Worm (Caenorhabditis elegans) whole organism, young adult: ENCODE results near the gene T19H12.2.

Source experiments
- B0035.1 ChIP-seq: sonication (generic microtip); optimal IDR thresholded peaks from 2 replicates; lab custom pipeline; 2016; ENCODE audit warnings: missing genetic modification characterization, mild to moderate bottlenecking, missing compliant biosample characterization, missing genotype, missing genetic modification reagents
- B0261.1 ChIP-seq: sonication (generic microtip); optimal IDR thresholded peaks from 2 replicates; lab custom pipeline; 2016; ENCODE audit warnings: mild to moderate bottlenecking, missing genetic modification characterization, moderate library complexity, missing compliant biosample characterization
- B0336.3 ChIP-seq: fragments of 200-800 bp; sonication (Bioruptor generic); IDR thresholded peaks from 2 replicates; pipeline ENCODE4 v1.3.6; 2022; ENCODE audit warnings: missing genetic modification characterization, missing compliant biosample characterization
- F10E7.11 ChIP-seq: sonication (generic microtip); optimal IDR thresholded peaks from 2 replicates; lab custom pipeline; 2017; ENCODE audit warnings: mild to moderate bottlenecking, missing genetic modification characterization, moderate library complexity, missing compliant biosample characterization
- F33H1.4 ChIP-seq: fragments of 200-800 bp; sonication (Bioruptor generic); IDR thresholded peaks from 2 replicates; pipeline ENCODE4 v1.3.6; 2022; ENCODE audit warnings: missing genetic modification reagents, missing genetic modification characterization, missing compliant biosample characterization
- F37B4.10 ChIP-seq: fragments of 200-800 bp; sonication (Bioruptor generic); IDR thresholded peaks from 2 replicates; pipeline ENCODE4 v1.3.6; 2022; ENCODE audit warnings: missing genetic modification characterization, missing compliant biosample characterization
- F49E8.2 ChIP-seq: sonication (generic microtip); optimal IDR thresholded peaks from 3 replicates; lab custom pipeline; 2017; ENCODE audit warnings: missing genetic modification characterization, mild to moderate bottlenecking, missing compliant biosample characterization, antibody characterized with exemption, moderate library complexity; ENCODE audit not compliant: insufficient read depth
- K12H6.12 ChIP-seq: fragments of 200-800 bp; sonication (Bioruptor generic); optimal IDR thresholded peaks from 2 replicates; lab custom pipeline; 2018; ENCODE audit warnings: mild to moderate bottlenecking, missing genetic modification characterization, missing compliant biosample characterization
- Y79H2A.3 ChIP-seq: fragments of 200-800 bp; sonication (Bioruptor generic); conservative IDR thresholded peaks from 2 replicates; pipeline ENCODE4 v1.3.6; 2022; ENCODE audit warnings: missing genetic modification reagents, missing genetic modification characterization, missing compliant biosample characterization
- Y95B8A.8 ChIP-seq: fragments of 200-800 bp; sonication (Bioruptor generic); IDR thresholded peaks from 2 replicates; pipeline ENCODE4 v1.3.6; 2022; ENCODE audit warnings: missing genetic modification reagents, missing genetic modification characterization, missing compliant biosample characterization
- akir-1 ChIP-seq: fragments of 200-800 bp; sonication (Bioruptor generic); optimal IDR thresholded peaks from 2 replicates; lab custom pipeline; 2018; ENCODE audit warnings: mild to moderate bottlenecking, missing genetic modification characterization, moderate library complexity, missing compliant biosample characterization
- ama-1 ChIP-seq, 3 experiments: fragments of 150-350 bp in 1 of 3; sonication (generic microtip) in 2 of 3; optimal IDR thresholded peaks; 2 replicates each; lab custom pipeline; 2014 to 2018; ENCODE audit warnings: missing biosample characterization in 2 of 3, missing genetic modification characterization in 2 of 3, missing genetic modification reagents in 2 of 3
- ceh-40 ChIP-seq: fragments of 200-800 bp; sonication (Bioruptor generic); IDR thresholded peaks from 2 replicates; pipeline ENCODE4 v1.3.6; 2022; ENCODE audit warnings: missing genetic modification characterization, missing compliant biosample characterization
- ceh-91 ChIP-seq: fragments of 200-800 bp; sonication (Bioruptor generic); IDR thresholded peaks from 2 replicates; pipeline ENCODE4 v1.3.6; 2022; ENCODE audit warnings: missing genetic modification reagents, missing genetic modification characterization, missing compliant biosample characterization
- die-1 ChIP-seq: sonication (generic microtip); optimal IDR thresholded peaks from 2 replicates; lab custom pipeline; 2016; ENCODE audit warnings: missing genotype, mild to moderate bottlenecking, missing genetic modification characterization, missing compliant biosample characterization
- egrh-3 ChIP-seq: fragments of 200-800 bp; sonication (Bioruptor generic); IDR thresholded peaks from 2 replicates; pipeline ENCODE4 v1.3.6; 2022; ENCODE audit warnings: missing genetic modification reagents, missing genetic modification characterization, missing compliant biosample characterization
- fkh-3 ChIP-seq: sonication (generic microtip); optimal IDR thresholded peaks from 2 replicates; lab custom pipeline; 2016; ENCODE audit warnings: mild to moderate bottlenecking, missing genetic modification characterization, missing compliant biosample characterization
- him-1 ChIP-seq: sonication (generic microtip); optimal IDR thresholded peaks from 2 replicates; lab custom pipeline; 2016; ENCODE audit warnings: missing genotype, missing genetic modification reagents, missing genetic modification characterization, missing compliant biosample characterization
- hrde-1 ChIP-seq: sonication (generic microtip); optimal IDR thresholded peaks from 2 replicates; lab custom pipeline; 2016; ENCODE audit warnings: missing genetic modification characterization, mild to moderate bottlenecking, missing compliant biosample characterization, moderate library complexity, missing genotype, missing genetic modification reagents, borderline replicate concordance
- let-607 ChIP-seq, 2 experiments: fragments of 200-800 bp in 1 of 2; sonication (Bioruptor generic) in 1 of 2; sonication (generic microtip) in 1 of 2; optimal IDR thresholded peaks; 2 replicates each; lab custom pipeline; 2016 to 2018; ENCODE audit warnings: mild to moderate bottlenecking in 2 of 2, missing compliant biosample characterization in 2 of 2, missing genetic modification characterization in 2 of 2, moderate library complexity in 2 of 2, missing genotype in 1 of 2
- lir-1 ChIP-seq: fragments of 200-800 bp; sonication (Bioruptor generic); conservative IDR thresholded peaks from 2 replicates; pipeline ENCODE4 v1.3.6; 2022; ENCODE audit warnings: missing genetic modification reagents, missing genetic modification characterization, missing compliant biosample characterization
- lsy-27 ChIP-seq: sonication (generic microtip); optimal IDR thresholded peaks from 2 replicates; lab custom pipeline; 2017; ENCODE audit warnings: missing genetic modification characterization, mild to moderate bottlenecking, missing compliant biosample characterization, antibody characterized with exemption, missing genotype, borderline replicate concordance; ENCODE audit not compliant: insufficient read depth
- mel-28 ChIP-seq: sonication (generic microtip); optimal IDR thresholded peaks from 2 replicates; lab custom pipeline; 2016; ENCODE audit warnings: borderline replicate concordance, mild to moderate bottlenecking, missing genetic modification characterization, missing compliant biosample characterization
- mes-4 ChIP-seq: sonication (generic microtip); optimal IDR thresholded peaks from 2 replicates; lab custom pipeline; 2016; ENCODE audit warnings: missing genotype, missing genetic modification characterization, missing compliant biosample characterization
- nhr-80 ChIP-seq: sonication (generic microtip); optimal IDR thresholded peaks from 2 replicates; lab custom pipeline; 2016; ENCODE audit warnings: missing genetic modification characterization, missing compliant biosample characterization
- pha-4 ChIP-seq: fragments of 150-350 bp; sonication (generic microtip); optimal IDR thresholded peaks from 2 replicates; lab custom pipeline; 2014; ENCODE audit warnings: missing biosample characterization, missing genetic modification reagents, missing genetic modification characterization
- rec-8 ChIP-seq, 2 experiments: sonication (generic microtip); optimal IDR thresholded peaks; 2 replicates each; lab custom pipeline; 2016; ENCODE audit warnings: mild to moderate bottlenecking in 2 of 2, missing genetic modification characterization in 2 of 2, missing genetic modification reagents in 2 of 2, missing genotype in 2 of 2, missing biosample characterization in 1 of 2, missing compliant biosample characterization in 1 of 2, moderate library complexity in 1 of 2
- repo-1 ChIP-seq: sonication (generic microtip); optimal IDR thresholded peaks from 2 replicates; lab custom pipeline; 2017; ENCODE audit warnings: mild to moderate bottlenecking, missing genetic modification characterization, missing compliant biosample characterization
- sdz-38 ChIP-seq: sonication (generic microtip); optimal IDR thresholded peaks from 2 replicates; lab custom pipeline; 2016; ENCODE audit warnings: missing genotype, missing genetic modification characterization, missing compliant biosample characterization
- snpc-1.1 ChIP-seq: sonication (generic microtip); optimal IDR thresholded peaks from 2 replicates; lab custom pipeline; 2017; ENCODE audit warnings: missing genetic modification characterization, mild to moderate bottlenecking, missing compliant biosample characterization, antibody characterized with exemption, moderate library complexity, missing genotype, missing genetic modification reagents; ENCODE audit not compliant: insufficient read depth
- snpc-1.3 ChIP-seq: sonication (generic microtip); optimal IDR thresholded peaks from 2 replicates; lab custom pipeline; 2017; ENCODE audit warnings: missing genetic modification characterization, mild to moderate bottlenecking, missing compliant biosample characterization, antibody characterized with exemption, moderate library complexity, missing genotype, missing genetic modification reagents; ENCODE audit not compliant: insufficient read depth
- tbp1 ChIP-seq: fragments of 200-800 bp; sonication (Bioruptor generic); optimal IDR thresholded peaks from 2 replicates; lab custom pipeline; 2018; ENCODE audit warnings: mild to moderate bottlenecking, missing genetic modification characterization, missing compliant biosample characterization
- unc-62 ChIP-seq: fragments of 150-350 bp; optimal IDR thresholded peaks from 2 replicates; lab custom pipeline; 2014; ENCODE audit warnings: missing biosample characterization, missing genetic modification reagents, missing genetic modification characterization
- zfh-2 ChIP-seq: fragments of 200-800 bp; sonication (Bioruptor generic); conservative IDR thresholded peaks from 2 replicates; pipeline ENCODE4 v1.3.6; 2022; ENCODE audit warnings: missing genetic modification reagents, missing genetic modification characterization, missing compliant biosample characterization
- ztf-26 ChIP-seq: sonication (generic microtip); optimal IDR thresholded peaks from 2 replicates; lab custom pipeline; 2017; ENCODE audit warnings: missing genetic modification characterization, missing compliant biosample characterization

T19H12.2 gene

DNA sequence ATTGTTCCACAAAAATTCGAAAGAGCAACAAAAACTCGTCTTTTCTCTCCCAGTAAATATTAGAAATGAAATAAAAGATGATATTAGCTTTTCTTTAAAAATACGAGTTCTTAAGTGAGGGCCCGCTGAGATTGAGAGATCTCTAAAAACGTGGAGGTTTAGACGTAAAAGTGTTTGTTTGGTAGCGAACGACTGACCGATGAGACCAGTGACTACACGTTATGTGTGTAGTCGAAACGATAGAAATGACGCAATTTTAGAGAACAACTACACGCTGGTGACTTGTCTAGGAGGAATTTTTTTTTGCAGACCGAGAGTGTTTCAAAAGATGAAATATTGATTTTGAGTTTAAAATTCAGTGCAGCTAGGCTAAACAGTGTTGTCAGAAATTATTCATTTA lies 27.5 kb upstream of the T19H12.2 start, which contains the start of gene C37H5.13:
TSS of gene C37H5.13 (minus strand) at position 229 of the 400 bp plus-strand sequence.
- peak; percentile 11 for TF ChIP-seq pha-4
- TF ChIP-seq lir-1: no peak
- peak; percentile 22 for TF ChIP-seq nhr-80
- TF ChIP-seq die-1 (tag; lab: Kevin White, UChicago): no peak
- TF ChIP-seq B0336.3: no peak
- TF ChIP-seq lsy-27 (tag; lab: Kevin White, UChicago): no peak

DNA sequence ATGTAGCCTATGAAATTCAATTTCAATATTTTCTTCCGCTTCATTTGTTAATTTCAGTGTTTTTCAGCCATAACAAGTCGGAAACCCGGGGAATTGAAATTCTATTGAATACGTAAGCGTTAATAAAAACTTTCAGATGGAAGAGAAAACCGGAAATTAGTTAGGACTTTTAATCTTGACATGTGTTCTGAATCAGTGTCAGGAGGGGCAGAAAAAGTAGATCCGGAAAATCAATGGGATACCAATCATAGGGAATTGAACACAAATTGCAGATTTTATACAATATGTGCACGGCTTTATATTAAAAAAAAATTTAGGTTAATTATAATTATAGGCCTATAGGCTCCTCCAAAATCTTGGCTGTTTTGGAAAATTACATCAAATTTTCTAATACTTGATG lies 25.9 kb upstream of the T19H12.2 start:
- TF ChIP-seq F49E8.2 (tag; lab: Kevin White, UChicago) (no peak), repo-1 (tag; lab: Kevin White, UChicago) (no peak), akir-1 (no peak), F37B4.10 (no peak), Y95B8A.8 (GFP tag; lab: Robert Waterston, UW) (no peak), zfh-2 (GFP tag; lab: Robert Waterston, UW) (no peak), ama-1 (optimal IDR thresholded peaks at IDR 0.05; lab: Kevin White, UChicago) (no peak), ama-1 (GFP tag; optimal IDR thresholded peaks at IDR 0.05; lab: Kevin White, UChicago) (no peak), Y79H2A.3 (GFP tag; lab: Robert Waterston, UW) (no peak), tbp1 (GFP tag; lab: Kevin White, UChicago) (no peak), nhr-80 (no peak), fkh-3 (tag; lab: Kevin White, UChicago) (no peak), hrde-1 (tag; lab: Kevin White, UChicago) (no peak), unc-62 (GFP tag; lab: Kevin White, UChicago) (no peak)

DNA sequence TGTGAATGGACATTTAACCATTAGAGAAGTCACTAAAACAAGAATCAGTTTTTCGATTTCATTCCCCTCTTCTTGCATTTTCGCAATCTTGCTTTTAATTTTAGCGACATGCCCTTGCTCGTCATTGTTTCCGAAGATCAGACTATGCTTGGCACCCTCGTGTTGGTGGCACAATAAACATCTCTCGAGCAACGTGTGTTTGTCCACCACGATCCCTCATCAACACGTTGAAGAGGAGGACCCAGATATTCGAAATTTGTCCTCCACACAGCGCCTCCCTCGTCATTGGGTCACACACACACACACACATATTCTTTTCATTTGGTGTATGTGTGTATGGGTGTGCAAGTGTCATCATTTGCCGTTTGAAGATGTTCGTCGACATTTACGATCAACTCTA lies 24.9 kb upstream of the T19H12.2 start, which contains the start of gene srd-32:
TSS of gene srd-32 (plus strand) at position 301 of the 400 bp plus-strand sequence.
- TF ChIP-seq egrh-3: no peak
- TF ChIP-seq F33H1.4 (GFP tag; lab: Robert Waterston, UW): no peak
- no peak for TF ChIP-seq K12H6.12 (tag; lab: Kevin White, UChicago)
- TF ChIP-seq him-1 (tag; lab: Kevin White, UChicago): no peak
- no peak for TF ChIP-seq ztf-26 (tag; lab: Kevin White, UChicago)
- no peak for TF ChIP-seq let-607 (tag; optimal IDR thresholded peaks at IDR 0.05; lab: Kevin White, UChicago)
- no peak for TF ChIP-seq mes-4 (tag; lab: Kevin White, UChicago)
- no peak for TF ChIP-seq B0035.1 (tag; lab: Kevin White, UChicago)
- no peak for TF ChIP-seq ceh-91 (GFP tag; lab: Robert Waterston, UW)
- TF ChIP-seq snpc-1.3 (tag; lab: Kevin White, UChicago): no peak

DNA sequence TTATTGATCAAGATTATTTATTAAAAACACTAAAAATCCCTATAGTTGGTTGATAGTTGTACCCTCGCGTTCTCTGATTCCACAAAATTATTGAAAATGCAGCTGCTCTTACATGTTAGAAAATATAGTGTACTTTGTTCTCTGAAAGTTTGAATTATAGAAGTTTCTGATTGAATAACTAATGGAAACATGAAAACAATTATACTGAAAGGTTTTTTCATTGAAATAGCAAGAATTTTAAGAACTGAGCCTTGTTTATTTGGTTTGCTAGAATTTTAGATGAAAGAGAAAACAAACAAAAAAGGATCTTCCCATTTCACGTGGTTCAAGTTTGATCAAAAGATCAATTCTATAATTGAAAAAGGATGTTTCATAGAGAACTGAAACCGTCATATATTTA lies 22.7 kb upstream of the T19H12.2 start:
- TF ChIP-seq B0261.1 (tag; lab: Kevin White, UChicago) (no peak), sdz-38 (tag; lab: Kevin White, UChicago) (no peak), ceh-40 (GFP tag; lab: Robert Waterston, UW) (no peak), tbp1 (GFP tag; lab: Kevin White, UChicago) (no peak), F37B4.10 (no peak), rec-8 (tag; optimal IDR thresholded peaks at IDR 0.05; lab: Kevin White, UChicago) (no peak), mel-28 (no peak), snpc-1.1 (tag; lab: Kevin White, UChicago) (no peak), F10E7.11 (no peak)
